Worm (Caenorhabditis elegans) whole organism, midembryonic: ENCODE measurements around the gene pdi-1.

Experiments used
- flt-1 ChIP-seq: fragments of 200-800 bp; sonication (Bioruptor generic); IDR thresholded peaks from 2 replicates; pipeline ENCODE4 v1.3.6; 2022; ENCODE audit warnings: missing genetic modification characterization, missing compliant biosample characterization
- klf-2 ChIP-seq: fragments of 200-800 bp; sonication (Bioruptor generic); conservative IDR thresholded peaks from 2 replicates; pipeline ENCODE4 v1.3.6; 2022; ENCODE audit warnings: missing genetic modification reagents, missing genetic modification characterization, missing compliant biosample characterization
- ref-1 ChIP-seq: fragments of 200-800 bp; sonication (Bioruptor generic); conservative IDR thresholded peaks from 2 replicates; pipeline ENCODE4 v1.3.6; 2022; ENCODE audit warnings: missing genetic modification reagents, missing genetic modification characterization, missing compliant biosample characterization

DNA sequence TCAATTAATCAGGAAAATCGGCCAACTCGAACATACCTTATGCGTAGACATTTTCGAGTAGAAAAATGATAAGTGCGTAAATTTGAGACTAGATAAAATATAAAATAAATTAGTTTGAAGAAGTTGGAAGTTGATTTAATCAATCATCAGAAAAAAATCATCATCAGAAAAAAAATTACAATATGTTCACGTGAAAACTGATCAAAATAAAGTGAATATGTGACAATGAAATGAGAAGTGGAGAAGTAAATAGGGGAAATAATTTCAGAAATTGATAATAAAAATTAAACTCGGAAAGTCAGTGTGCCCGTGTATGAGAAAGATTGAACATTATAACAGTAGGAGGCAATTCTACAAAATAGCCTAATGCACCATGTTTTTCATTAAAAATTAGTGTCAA, 28.3 kb upstream of the pdi-1 start, which contains the start of gene F34D10.9:
- TF ChIP-seq klf-2 (GFP tag; lab: Robert Waterston, UW), result no peak
- TF ChIP-seq ref-1 (GFP tag; lab: Robert Waterston, UW), result no peak
- TF ChIP-seq flt-1, result no peak
